Fruit fly (Drosophila melanogaster): ENCODE data around the gene CG33229.

CG33229 gene

dm6 chr3L:223019-223902 is at the start of gene CG33229, which contains the start of gene pyx (continued):
- TF ChIP-seq Kr (GFP tag; optimal IDR thresholded peaks at IDR 0.05) (no peak), CG43689 (GFP tag; IDR thresholded peaks at IDR 0.05) (peak; percentile 60), zf30C (GFP tag; optimal IDR thresholded peaks at IDR 0.05) (peak; percentile 93), toy (GFP tag; IDR thresholded peaks at IDR 0.05) (peak; percentile 55; the same call in 1 of the 2 replicates), CG4282 (GFP tag; optimal IDR thresholded peaks at IDR 0.05) (no peak), fd96Cb (tag; optimal IDR thresholded peaks at IDR 0.05) (peak; percentile 81), sr (GFP tag; IDR thresholded peaks at IDR 0.05) (no peak), CG12219 (GFP tag; optimal IDR thresholded peaks at IDR 0.05) (peak; percentile 61), Lim3 (GFP tag; IDR thresholded peaks at IDR 0.05) (no peak; the same call in 1 of the 2 replicates), CG12071 (GFP tag; optimal IDR thresholded peaks at IDR 0.05) (peak; percentile 70), mld (GFP tag; IDR thresholded peaks at IDR 0.05; ENCODE audit: partially characterized antibody) (no peak), CG13296 (GFP tag; optimal IDR thresholded peaks at IDR 0.05) (peak; percentile 77), CG9437 (GFP tag; optimal IDR thresholded peaks at IDR 0.05) (peak; percentile 83), CG1024 (GFP tag; IDR thresholded peaks at IDR 0.05) (peak; percentile 55; the same call in 1 of the 2 replicates), sisA (GFP tag; IDR thresholded peaks at IDR 0.05) (peak; percentile 79), Sin3A (optimal IDR thresholded peaks at IDR 0.05) (no peak), CG32532 (GFP tag; IDR thresholded peaks at IDR 0.05) (peak; percentile 93), ci (GFP tag; IDR thresholded peaks at IDR 0.05) (peak; percentile 64), ase (GFP tag; IDR thresholded peaks at IDR 0.05) (peak; percentile 71), CG2889 (GFP tag; IDR thresholded peaks at IDR 0.05) (peak; percentile 60; the same call in 2 of the 3 replicates), CG13287 (GFP tag; IDR thresholded peaks at IDR 0.05; ENCODE audit: partially characterized antibody) (peak; percentile 28; the same call in 1 of the 2 replicates), sim (GFP tag; IDR thresholded peaks at IDR 0.05) (peak; percentile 44; the same call in 1 of the 2 replicates), MESR4 (GFP tag; optimal IDR thresholded peaks at IDR 0.05) (no peak), prd (optimal IDR thresholded peaks at IDR 0.05) (no peak), prd (GFP tag; IDR thresholded peaks at IDR 0.05) (peak; percentile 83), HLH3B (GFP tag; IDR thresholded peaks at IDR 0.05) (peak; percentile 77; the same call in 1 of the 2 replicates), rib (GFP tag; IDR thresholded peaks at IDR 0.05) (no peak; the same call in 1 of the 2 replicates), en (GFP tag; optimal IDR thresholded peaks at IDR 0.05) (peak; percentile 36), peb (GFP tag; IDR thresholded peaks at IDR 0.05) (peak; percentile 63), CG14710 (tag; optimal IDR thresholded peaks at IDR 0.05) (peak; percentile 77), stc (GFP tag; IDR thresholded peaks at IDR 0.05) (peak; percentile 72), CG1603 (tag; optimal IDR thresholded peaks at IDR 0.05) (peak; percentile 67), caup (GFP tag; optimal IDR thresholded peaks at IDR 0.05; ENCODE audit: severe bottlenecking) (peak; percentile 77), Dbx (GFP tag; IDR thresholded peaks at IDR 0.05) (peak; percentile 86), CG1529 (GFP tag; optimal IDR thresholded peaks at IDR 0.05) (peak; percentile 47), CG10654 (GFP tag; optimal IDR thresholded peaks at IDR 0.05) (peak; percentile 83), BEAF-32 (GFP tag; optimal IDR thresholded peaks at IDR 0.05) (peak; percentile 37), CG7963 (GFP tag; IDR thresholded peaks at IDR 0.05; ENCODE audit: partially characterized antibody) (no peak), CG14965 (GFP tag; optimal IDR thresholded peaks at IDR 0.05; ENCODE audit: borderline replicate concordance) (no peak), odd (GFP tag; optimal IDR thresholded peaks at IDR 0.05) (peak; percentile 45), hbn (GFP tag; IDR thresholded peaks at IDR 0.05; ENCODE audit: partially characterized antibody) (no peak), vfl (GFP tag; optimal IDR thresholded peaks at IDR 0.05) (peak; percentile 85), grn (GFP tag; optimal IDR thresholded peaks at IDR 0.05) (peak; percentile 21), gro (GFP tag; optimal IDR thresholded peaks at IDR 0.05) (peak; percentile 75), CG15073 (GFP tag; optimal IDR thresholded peaks at IDR 0.05) (peak; percentile 51), CG6813 (GFP tag; optimal IDR thresholded peaks at IDR 0.05) (peak; percentile 68), dan (GFP tag; IDR thresholded peaks at IDR 0.05) (0 out of 2 replicates have a peak, but pooled peaks have one; percentile 14), pros (GFP tag; optimal IDR thresholded peaks at IDR 0.05) (no peak), pfk (GFP tag; optimal IDR thresholded peaks at IDR 0.05) (no peak)

Data from whole organism, embryonic.